Worm (Caenorhabditis elegans) whole organism, L2 larva: ENCODE results near the gene M28.8.

Experiments
- C34F6.9 ChIP-seq: fragments of 150-350 bp; optimal IDR thresholded peaks from 2 replicates; lab custom pipeline; 2014; ENCODE audit warnings: missing biosample characterization, missing genetic modification characterization
- R02D3.7 ChIP-seq: fragments of 150-350 bp; optimal IDR thresholded peaks from 2 replicates; lab custom pipeline; 2014; ENCODE audit warnings: missing biosample characterization, missing genetic modification characterization
- Y55F3AM.14 ChIP-seq: fragments of 200-800 bp; sonication (Bioruptor generic); optimal IDR thresholded peaks from 2 replicates; lab custom pipeline; 2018; ENCODE audit warnings: mild to moderate bottlenecking, missing genetic modification characterization, missing compliant biosample characterization
- ZK546.5 ChIP-seq: sonication (generic microtip); optimal IDR thresholded peaks from 2 replicates; lab custom pipeline; 2017; ENCODE audit warnings: missing biosample characterization, missing genetic modification characterization
- alr-1 ChIP-seq: fragments of 150-350 bp; optimal IDR thresholded peaks from 2 replicates; lab custom pipeline; 2014; ENCODE audit warnings: missing biosample characterization, missing genetic modification characterization
- aly-2 ChIP-seq: fragments of 150-350 bp; optimal IDR thresholded peaks from 2 replicates; lab custom pipeline; 2014; ENCODE audit warnings: missing biosample characterization, missing genetic modification characterization
- blmp-1 ChIP-seq: sonication (generic microtip); optimal IDR thresholded peaks from 2 replicates; lab custom pipeline; 2017; ENCODE audit warnings: missing genetic modification characterization, mild to moderate bottlenecking, missing compliant biosample characterization, antibody characterized with exemption, moderate library complexity; ENCODE audit not compliant: insufficient read depth
- ceh-16 ChIP-seq: fragments of 150-350 bp; optimal IDR thresholded peaks from 2 replicates; lab custom pipeline; 2014; ENCODE audit warnings: missing biosample characterization, missing genetic modification characterization
- dmd-4 ChIP-seq: sonication (generic microtip); optimal IDR thresholded peaks from 2 replicates; lab custom pipeline; 2017; ENCODE audit warnings: missing biosample characterization, missing genetic modification characterization
- egl-27 ChIP-seq: sonication (generic microtip); optimal IDR thresholded peaks from 3 replicates; lab custom pipeline; 2017; ENCODE audit warnings: missing biosample characterization, missing genetic modification reagents, missing genetic modification characterization
- elt-1 ChIP-seq: fragments of 150-350 bp; optimal IDR thresholded peaks from 2 replicates; lab custom pipeline; 2014; ENCODE audit warnings: missing biosample characterization, missing genetic modification characterization
- fos-1 ChIP-seq: fragments of 150-350 bp; optimal IDR thresholded peaks from 2 replicates; lab custom pipeline; 2014; ENCODE audit warnings: missing biosample characterization, missing genetic modification characterization
- gmeb-1 ChIP-seq: fragments of 150-350 bp; optimal IDR thresholded peaks from 2 replicates; lab custom pipeline; 2014; ENCODE audit warnings: missing biosample characterization, missing genetic modification characterization
- lin-11 ChIP-seq: fragments of 150-350 bp; sonication (generic microtip); optimal IDR thresholded peaks from 2 replicates; lab custom pipeline; 2014; ENCODE audit warnings: missing biosample characterization, missing genetic modification characterization, inconsistent platforms, mixed read lengths
- lin-39 ChIP-seq: fragments of 150-350 bp; optimal IDR thresholded peaks from 2 replicates; lab custom pipeline; 2014; ENCODE audit warnings: missing biosample characterization, missing genetic modification reagents, missing genetic modification characterization
- lsy-2 ChIP-seq, 2 experiments: fragments of 150-350 bp in 1 of 2; sonication (generic microtip) in 1 of 2; optimal IDR thresholded peaks; 2 replicates each; lab custom pipeline; 2014 to 2017; ENCODE audit warnings: missing biosample characterization in 2 of 2, missing genetic modification characterization in 2 of 2
- mab-5 ChIP-seq: fragments of 150-350 bp; optimal IDR thresholded peaks from 2 replicates; lab custom pipeline; 2014; ENCODE audit warnings: missing biosample characterization, missing genetic modification characterization
- nhr-11 ChIP-seq: fragments of 150-350 bp; optimal IDR thresholded peaks from 2 replicates; lab custom pipeline; 2014; ENCODE audit warnings: missing biosample characterization, missing genetic modification characterization
- nhr-12 ChIP-seq: fragments of 150-350 bp; optimal IDR thresholded peaks from 2 replicates; lab custom pipeline; 2014; ENCODE audit warnings: missing biosample characterization, missing genetic modification characterization
- nhr-129 ChIP-seq: fragments of 150-350 bp; optimal IDR thresholded peaks from 2 replicates; lab custom pipeline; 2014; ENCODE audit warnings: missing biosample characterization, missing genetic modification characterization
- nhr-23 ChIP-seq: fragments of 150-350 bp; optimal IDR thresholded peaks from 2 replicates; lab custom pipeline; 2014; ENCODE audit warnings: missing biosample characterization, missing genetic modification reagents, missing genetic modification characterization
- nhr-237 ChIP-seq: fragments of 150-350 bp; optimal IDR thresholded peaks from 2 replicates; lab custom pipeline; 2014; ENCODE audit warnings: missing biosample characterization, missing genetic modification characterization
- nhr-77 ChIP-seq: fragments of 150-350 bp; optimal IDR thresholded peaks from 2 replicates; lab custom pipeline; 2014; ENCODE audit warnings: missing biosample characterization, missing genetic modification characterization
- peb-1 ChIP-seq: fragments of 150-350 bp; optimal IDR thresholded peaks from 2 replicates; lab custom pipeline; 2014; ENCODE audit warnings: missing biosample characterization, missing genetic modification characterization
- sem-4 ChIP-seq: fragments of 150-350 bp; optimal IDR thresholded peaks from 2 replicates; lab custom pipeline; 2014; ENCODE audit warnings: missing biosample characterization, missing genetic modification reagents, missing genetic modification characterization
- skn-1 ChIP-seq: sonication (generic microtip); optimal IDR thresholded peaks from 2 replicates; lab custom pipeline; 2017; ENCODE audit warnings: missing biosample characterization, missing genetic modification characterization
- sma-3 ChIP-seq: sonication (generic microtip); optimal IDR thresholded peaks from 2 replicates; lab custom pipeline; 2016; ENCODE audit warnings: missing genetic modification reagents, missing genetic modification characterization, missing compliant biosample characterization
- snpc-4 ChIP-seq: fragments of 150-350 bp; optimal IDR thresholded peaks from 2 replicates; lab custom pipeline; 2014; ENCODE audit warnings: missing biosample characterization, missing genetic modification characterization
- unc-39 ChIP-seq: fragments of 150-350 bp; optimal IDR thresholded peaks from 2 replicates; lab custom pipeline; 2014; ENCODE audit warnings: missing biosample characterization, missing genetic modification characterization
- unc-55 ChIP-seq: fragments of 150-350 bp; sonication (generic microtip); optimal IDR thresholded peaks from 3 replicates; lab custom pipeline; 2014; ENCODE audit warnings: missing biosample characterization, missing genetic modification reagents, missing genetic modification characterization
- unc-62 ChIP-seq: fragments of 150-350 bp; optimal IDR thresholded peaks from 2 replicates; lab custom pipeline; 2014; ENCODE audit warnings: missing biosample characterization, missing genetic modification reagents, missing genetic modification characterization
- zag-1 ChIP-seq: fragments of 150-350 bp; optimal IDR thresholded peaks from 2 replicates; lab custom pipeline; 2014; ENCODE audit warnings: missing biosample characterization, missing genetic modification characterization
- ztf-1 ChIP-seq: fragments of 200-800 bp; sonication (Bioruptor generic); conservative IDR thresholded peaks from 2 replicates; pipeline ENCODE4 v1.3.6; 2022; ENCODE audit warnings: missing genetic modification characterization, missing compliant biosample characterization
- ztf-4 ChIP-seq: fragments of 150-350 bp; optimal IDR thresholded peaks from 2 replicates; lab custom pipeline; 2014; ENCODE audit warnings: missing biosample characterization, missing genetic modification characterization

Gene M28.8

ce11 chrII:10627963-10628362 is at the start of gene M28.8:
Gene M28.8 (plus strand): TSS chrII:10628263.
- no peak for TF ChIP-seq nhr-77 (tag; lab: Kevin White, UChicago)
- TF ChIP-seq nhr-11 (tag; lab: Kevin White, UChicago): no peak
- no peak for TF ChIP-seq ztf-1
- no peak for TF ChIP-seq sem-4 (tag; lab: Kevin White, UChicago)
- TF ChIP-seq unc-55 (GFP tag; lab: Kevin White, UChicago): no peak
- TF ChIP-seq lsy-2 (tag; optimal IDR thresholded peaks at IDR 0.05; lab: Kevin White, UChicago): no peak
- TF ChIP-seq ZK546.5: no peak
- no peak for TF ChIP-seq gmeb-1
- no peak for TF ChIP-seq ceh-16 (tag; lab: Kevin White, UChicago)
- TF ChIP-seq nhr-129: no peak
- TF ChIP-seq ztf-4 (tag; lab: Kevin White, UChicago): no peak
- TF ChIP-seq, all 48 proteins: peak for 0

- no peak for TF ChIP-seq nhr-237 (tag; lab: Kevin White, UChicago)
- TF ChIP-seq alr-1: no peak
- TF ChIP-seq lsy-2 (tag; optimal IDR thresholded peaks at IDR 0.05; lab: Kevin White, UChicago): peak in 1 of 2 experiments; percentile 59
- TF ChIP-seq nhr-129: no peak
- TF ChIP-seq sma-3: no peak
- no peak for TF ChIP-seq R02D3.7 (tag; lab: Kevin White, UChicago)
- TF ChIP-seq mab-5 (tag; lab: Kevin White, UChicago): no peak
- no peak for TF ChIP-seq unc-39 (tag; lab: Kevin White, UChicago)
- TF ChIP-seq gmeb-1: peak; percentile 78
- TF ChIP-seq unc-55 (GFP tag; lab: Kevin White, UChicago): peak; percentile 56
- TF ChIP-seq nhr-12: no peak
- no peak for TF ChIP-seq nhr-23 (tag; lab: Kevin White, UChicago)
- TF ChIP-seq unc-62 (GFP tag; lab: Kevin White, UChicago): no peak
- TF ChIP-seq lin-11 (tag; lab: Kevin White, UChicago): no peak
Observed at ce11 chrII:10578843-10579430, 49.1 kb upstream of the M28.8 start, which contains the start of gene rpb-6. Gene rpb-6 (plus strand): TSS chrII:10579380.

ce11 chrII:10579655-10580054 is 48.4 kb upstream of the M28.8 start, which contains the start of gene dohh-1:
Gene dohh-1 (plus strand): TSS chrII:10579955.
- no peak for TF ChIP-seq elt-1 (tag; lab: Kevin White, UChicago)

ce11 chrII:10580833-10581232 is 47.2 kb upstream of the M28.8 start, which contains the start of gene dap-3:
Gene dap-3 (plus strand): TSS chrII:10581133.
- TF ChIP-seq zag-1 (tag; lab: Kevin White, UChicago) (no peak), ztf-4 (tag; lab: Kevin White, UChicago) (no peak), alr-1 (no peak), fos-1 (no peak), ceh-16 (tag; lab: Kevin White, UChicago) (no peak), egl-27 (tag; lab: Kevin White, UChicago) (no peak), dmd-4 (no peak), peb-1 (no peak), ZK546.5 (no peak), snpc-4 (no peak)

- no peak for TF ChIP-seq nhr-129
- TF ChIP-seq Y55F3AM.14: no peak
- no peak for TF ChIP-seq nhr-23 (tag; lab: Kevin White, UChicago)
- TF ChIP-seq zag-1 (tag; lab: Kevin White, UChicago): no peak
- TF ChIP-seq sem-4 (tag; lab: Kevin White, UChicago): no peak
- no peak for TF ChIP-seq blmp-1 (tag; lab: Kevin White, UChicago)
- no peak for TF ChIP-seq aly-2
- no peak for TF ChIP-seq lsy-2 (tag; optimal IDR thresholded peaks at IDR 0.05; lab: Kevin White, UChicago)
- no peak for TF ChIP-seq skn-1 (tag; lab: Kevin White, UChicago)
- no peak for TF ChIP-seq lin-39 (tag; lab: Kevin White, UChicago)
- TF ChIP-seq snpc-4: no peak
- no peak for TF ChIP-seq unc-55 (GFP tag; lab: Kevin White, UChicago)
- no peak for TF ChIP-seq C34F6.9 (tag; lab: Kevin White, UChicago)
- no peak for TF ChIP-seq nhr-11 (tag; lab: Kevin White, UChicago)
Observed at ce11 chrII:10582318-10582717, 45.7 kb upstream of the M28.8 start, which contains the start of gene mrps-22. Gene mrps-22 (plus strand): TSS chrII:10582618.
